Worm (Caenorhabditis elegans) whole organism, L3 larva: ENCODE data around the gene hrg-7.

Source experiments
- ama-1 ChIP-seq: fragments of 150-350 bp; optimal IDR thresholded peaks from 2 replicates; lab custom pipeline; 2018
- nhr-237 ChIP-seq: fragments of 150-350 bp; optimal IDR thresholded peaks from 2 replicates; lab custom pipeline; 2014; ENCODE audit warnings: missing biosample characterization, missing genetic modification characterization
- nhr-43 ChIP-seq: sonication (generic microtip); optimal IDR thresholded peaks from 2 replicates; lab custom pipeline; 2016; ENCODE audit warnings: mild to moderate bottlenecking, missing genetic modification characterization, missing compliant biosample characterization; ENCODE audit not compliant: poor library complexity, severe bottlenecking
- unc-39 ChIP-seq: sonication (generic microtip); optimal IDR thresholded peaks from 4 replicates; lab custom pipeline; 2017; ENCODE audit warnings: missing biosample characterization, missing genetic modification characterization

DNA sequence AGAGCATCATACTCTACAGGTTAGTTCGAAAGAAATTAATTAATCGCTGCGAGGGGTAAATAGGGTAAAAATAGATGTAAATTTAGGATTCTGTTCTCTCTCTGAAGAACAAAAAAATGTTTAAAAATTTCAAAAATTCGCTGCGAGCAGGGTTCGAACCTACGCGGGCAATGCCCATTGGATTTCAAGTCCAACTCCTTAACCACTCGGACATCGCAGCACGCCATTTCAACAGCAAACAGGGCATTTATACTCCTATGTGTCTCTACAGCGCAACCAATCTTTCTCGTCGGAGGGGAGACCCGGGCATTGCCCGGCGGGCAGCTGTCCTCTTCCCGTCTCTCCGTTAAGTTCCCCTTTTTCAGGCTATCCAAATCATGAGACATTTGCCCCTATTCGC, 38.4 kb downstream of the hrg-7 start:
- TF ChIP-seq nhr-237 (no peak), unc-39 (tag; lab: Kevin White, UChicago) (no peak), ama-1 (lab: Kevin White, UChicago) (no peak), nhr-43 (tag; lab: Kevin White, UChicago) (peak; percentile 29)
